Worm (Caenorhabditis elegans): ENCODE measurements around the gene K12D9.1.

The K12D9.1 gene

ce11 chrV:2979978-2980377, 34.3 kb upstream of the K12D9.1 start, which contains the start of gene srw-118:
TSS of gene srw-118 (minus strand) at chrV:2980078.
- no peak for TF ChIP-seq ceh-48 (tag; optimal IDR thresholded peaks at IDR 0.05)
- TF ChIP-seq unc-86 (tag; optimal IDR thresholded peaks at IDR 0.05), result no peak
- no peak for TF ChIP-seq unc-3 (GFP tag; conservative IDR thresholded peaks at IDR 0.05)
- no peak for TF ChIP-seq unc-3 (tag; optimal IDR thresholded peaks at IDR 0.05)
- TF ChIP-seq hlh-8 (tag; optimal IDR thresholded peaks at IDR 0.05), result no peak
- no peak for TF ChIP-seq ceh-6 (GFP tag; optimal IDR thresholded peaks at IDR 0.05)
- no peak for TF ChIP-seq odd-2 (tag; optimal IDR thresholded peaks at IDR 0.05)

- TF ChIP-seq syd-9 (tag; optimal IDR thresholded peaks at IDR 0.05), result no peak
- TF ChIP-seq hlh-13 (GFP tag; optimal IDR thresholded peaks at IDR 0.05), result no peak
Observed at ce11 chrV:2983351-2983750, 30.9 kb upstream of the K12D9.1 start, which contains the start of gene srw-117. TSS of gene srw-117 (minus strand) at chrV:2983451.

- no peak for TF ChIP-seq npax-4 (tag; optimal IDR thresholded peaks at IDR 0.05)
- no peak for TF ChIP-seq sdc-2 (tag; optimal IDR thresholded peaks at IDR 0.05)
Observed at ce11 chrV:2985309-2985708, 29.0 kb upstream of the K12D9.1 start, which contains the start of gene srw-139. TSS of gene srw-139 (minus strand) at chrV:2985409.

- no peak for TF ChIP-seq eyg-1 (tag; optimal IDR thresholded peaks at IDR 0.05)
- TF ChIP-seq pha-4 (tag; optimal IDR thresholded peaks at IDR 0.05), result no peak
- no peak for TF ChIP-seq ahr-1 (tag; optimal IDR thresholded peaks at IDR 0.05)
- TF ChIP-seq hlh-6 (tag; optimal IDR thresholded peaks at IDR 0.05), result no peak
- TF ChIP-seq K02D7.2 (tag; optimal IDR thresholded peaks at IDR 0.05), result no peak
- no peak for TF ChIP-seq che-1 (tag; optimal IDR thresholded peaks at IDR 0.05)
- TF ChIP-seq fkh-6 (tag; optimal IDR thresholded peaks at IDR 0.05), result no peak
- TF ChIP-seq tbx-2 (tag; optimal IDR thresholded peaks at IDR 0.05), result no peak
- no peak for TF ChIP-seq ceh-22 (tag; optimal IDR thresholded peaks at IDR 0.05)
- TF ChIP-seq odd-2 (tag; optimal IDR thresholded peaks at IDR 0.05), result no peak
- TF ChIP-seq ztf-16 (tag; optimal IDR thresholded peaks at IDR 0.05), result no peak
- TF ChIP-seq Y22D7AL.16 (tag; optimal IDR thresholded peaks at IDR 0.05), result no peak
- no peak for TF ChIP-seq tbx-7 (tag; optimal IDR thresholded peaks at IDR 0.05)
- TF ChIP-seq syd-9 (tag; optimal IDR thresholded peaks at IDR 0.05), result no peak
- no peak for TF ChIP-seq unc-3 (GFP tag; conservative IDR thresholded peaks at IDR 0.05)
- TF ChIP-seq unc-3 (tag; optimal IDR thresholded peaks at IDR 0.05), result no peak
- TF ChIP-seq nhr-11 (tag; optimal IDR thresholded peaks at IDR 0.05), result no peak
- TF ChIP-seq ceh-34 (tag; optimal IDR thresholded peaks at IDR 0.05), result no peak
Observed at ce11 chrV:2987407-2987806, 26.9 kb upstream of the K12D9.1 start, which contains the start of gene srh-85. TSS of gene srh-85 (minus strand) at chrV:2987507.

- TF ChIP-seq sox-2 (GFP tag; IDR thresholded peaks at IDR 0.05) (no peak), elt-4 (tag; optimal IDR thresholded peaks at IDR 0.05) (no peak), pha-4 (tag; optimal IDR thresholded peaks at IDR 0.05) (no peak), zip-5 (tag; optimal IDR thresholded peaks at IDR 0.05) (no peak), K02D7.2 (tag; optimal IDR thresholded peaks at IDR 0.05) (no peak), ceh-6 (GFP tag; optimal IDR thresholded peaks at IDR 0.05) (no peak), fkh-10 (GFP tag; optimal IDR thresholded peaks at IDR 0.05) (no peak), Y22D7AL.16 (tag; optimal IDR thresholded peaks at IDR 0.05) (no peak), pat-9 (tag; optimal IDR thresholded peaks at IDR 0.05) (no peak), C38D4.7 (GFP tag; optimal IDR thresholded peaks at IDR 0.05) (no peak), hlh-8 (tag; optimal IDR thresholded peaks at IDR 0.05) (no peak), ceh-2 (tag; optimal IDR thresholded peaks at IDR 0.05) (no peak), ttx-3 (tag; optimal IDR thresholded peaks at IDR 0.05) (no peak)
Observed at ce11 chrV:2991485-2991884, 22.8 kb upstream of the K12D9.1 start, which contains the start of gene srw-121. TSS of gene srw-121 (minus strand) at chrV:2991585.

- no peak for TF ChIP-seq K09A11.1 (tag; optimal IDR thresholded peaks at IDR 0.05; ENCODE audit: insufficient read depth)
- no peak for TF ChIP-seq ttx-3 (tag; optimal IDR thresholded peaks at IDR 0.05)
- no peak for TF ChIP-seq hlh-30 (tag; optimal IDR thresholded peaks at IDR 0.05; ENCODE audit: insufficient read depth)
- no peak for TF ChIP-seq ceh-48 (tag; optimal IDR thresholded peaks at IDR 0.05)
- no peak for TF ChIP-seq hlh-6 (tag; optimal IDR thresholded peaks at IDR 0.05)
- no peak for TF ChIP-seq elt-2 (tag; optimal IDR thresholded peaks at IDR 0.05)
- TF ChIP-seq odd-2 (tag; optimal IDR thresholded peaks at IDR 0.05), result no peak
- no peak for TF ChIP-seq ceh-24 (tag; optimal IDR thresholded peaks at IDR 0.05)
- no peak for TF ChIP-seq tbx-7 (tag; optimal IDR thresholded peaks at IDR 0.05)
- TF ChIP-seq ref-2 (tag; optimal IDR thresholded peaks at IDR 0.05), result no peak
- TF ChIP-seq ceh-30 (tag; optimal IDR thresholded peaks at IDR 0.05), result no peak
- TF ChIP-seq zip-5 (tag; optimal IDR thresholded peaks at IDR 0.05), result no peak
- no peak for TF ChIP-seq ama-1 (optimal IDR thresholded peaks at IDR 0.05)
- no peak for TF ChIP-seq che-1 (tag; optimal IDR thresholded peaks at IDR 0.05)
Observed at ce11 chrV:2992060-2992459, 22.2 kb upstream of the K12D9.1 start.

Measured in whole organism, late embryonic.